Fruit fly (Drosophila melanogaster) whole organism, embryonic: Measurements from ENCODE around the gene yps.
A peak's percentile ranks its signal among the peaks of the same experiment; 100 is the strongest.

Source experiments
- Antp ChIP-seq: fragments of 200-800 bp; sonication (Bioruptor generic); optimal IDR thresholded peaks from 3 replicates; lab custom pipeline; 2016; ENCODE audit warnings: missing biosample characterization, missing genetic modification characterization
- Asciz ChIP-seq: fragments of 200-800 bp; sonication (Bioruptor generic); optimal IDR thresholded peaks from 2 replicates; lab custom pipeline; 2017; ENCODE audit warnings: missing biosample characterization, mild to moderate bottlenecking, missing genetic modification characterization, missing genetic modification reagents
- B-H2 ChIP-seq: fragments of 200-800 bp; sonication (Bioruptor generic); optimal IDR thresholded peaks from 2 replicates; lab custom pipeline; 2018; ENCODE audit warnings: missing biosample characterization, mild to moderate bottlenecking, missing genetic modification characterization
- Bdp1 ChIP-seq: fragments of 200-800 bp; sonication (Bioruptor generic); optimal IDR thresholded peaks from 3 replicates; lab custom pipeline; 2016; ENCODE audit warnings: missing biosample characterization, missing genetic modification characterization
- CG11085 ChIP-seq: fragments of 200-800 bp; sonication (Bioruptor generic); IDR thresholded peaks from 2 replicates; pipeline ENCODE4 v1.3.6; 2022; ENCODE audit warnings: missing biosample characterization, missing genetic modification characterization
- CG13624 ChIP-seq: fragments of 200-800 bp; sonication (Bioruptor generic); optimal IDR thresholded peaks from 2 replicates; lab custom pipeline; 2016; ENCODE audit warnings: missing biosample characterization, missing genetic modification characterization
- CG13775 ChIP-seq: fragments of 200-800 bp; sonication (Bioruptor generic); optimal IDR thresholded peaks from 3 replicates; lab custom pipeline; 2017; ENCODE audit warnings: missing biosample characterization, mild to moderate bottlenecking, missing genetic modification characterization
- CG14710 ChIP-seq: fragments of 200-800 bp; sonication (Bioruptor generic); optimal IDR thresholded peaks from 3 replicates; lab custom pipeline; 2019; ENCODE audit warnings: missing biosample characterization, mild to moderate bottlenecking, missing genetic modification characterization, moderate library complexity
- CG1529 ChIP-seq: fragments of 200-800 bp; sonication (Bioruptor generic); optimal IDR thresholded peaks from 3 replicates; lab custom pipeline; 2018; ENCODE audit warnings: missing biosample characterization, missing genetic modification characterization
- CG16779 ChIP-seq: fragments of 200-800 bp; sonication (Bioruptor generic); IDR thresholded peaks from 2 replicates; pipeline ENCODE4 v1.3.6; 2022; ENCODE audit warnings: missing biosample characterization, missing genetic modification characterization
- CG16813 ChIP-seq: fragments of 200-800 bp; sonication (Bioruptor generic); IDR thresholded peaks from 3 replicates; pipeline ENCODE4 v1.3.6; 2022; ENCODE audit warnings: missing biosample characterization, missing genetic modification characterization; ENCODE audit not compliant: partially characterized antibody
- CG17328 ChIP-seq: fragments of 200-800 bp; sonication (Bioruptor generic); IDR thresholded peaks from 2 replicates; pipeline ENCODE4 v1.3.6; 2022; ENCODE audit warnings: missing biosample characterization, missing genetic modification characterization
- CG17612 ChIP-seq: fragments of 200-800 bp; sonication (Bioruptor generic); IDR thresholded peaks from 2 replicates; pipeline ENCODE4 v1.3.6; 2022; ENCODE audit warnings: missing biosample characterization, missing genetic modification characterization
- CG2712 ChIP-seq: fragments of 200-800 bp; optimal IDR thresholded peaks from 3 replicates; lab custom pipeline; 2019; ENCODE audit warnings: missing biosample characterization, mild to moderate bottlenecking, missing genetic modification characterization, moderate library complexity
- CG2875 ChIP-seq: fragments of 200-800 bp; sonication (Bioruptor generic); optimal IDR thresholded peaks from 2 replicates; lab custom pipeline; 2017; ENCODE audit warnings: missing biosample characterization, mild to moderate bottlenecking, missing genetic modification characterization, missing genetic modification reagents
- CG30020 ChIP-seq: fragments of 200-800 bp; optimal IDR thresholded peaks from 2 replicates; lab custom pipeline; 2019; ENCODE audit warnings: missing biosample characterization, mild to moderate bottlenecking, missing genetic modification characterization, moderate library complexity
- CG4282 ChIP-seq: fragments of 200-800 bp; sonication (Bioruptor generic); optimal IDR thresholded peaks from 2 replicates; lab custom pipeline; 2016; ENCODE audit warnings: missing biosample characterization, missing genetic modification characterization
- CG43689 ChIP-seq: fragments of 200-800 bp; sonication (Bioruptor generic); IDR thresholded peaks from 2 replicates; pipeline ENCODE4 v1.3.6; 2022; ENCODE audit warnings: missing biosample characterization, missing genetic modification characterization
- CG6683 ChIP-seq: fragments of 200-800 bp; sonication (Bioruptor generic); optimal IDR thresholded peaks from 2 replicates; lab custom pipeline; 2017; ENCODE audit warnings: missing biosample characterization, mild to moderate bottlenecking, missing genetic modification characterization, missing genetic modification reagents
- CG8089 ChIP-seq: fragments of 200-800 bp; sonication (Bioruptor generic); optimal IDR thresholded peaks from 3 replicates; lab custom pipeline; 2016; ENCODE audit warnings: missing biosample characterization, missing genetic modification characterization
- CG8944 ChIP-seq: fragments of 200-800 bp; sonication (Bioruptor generic); optimal IDR thresholded peaks from 3 replicates; lab custom pipeline; 2016; ENCODE audit warnings: missing biosample characterization, missing genetic modification characterization
- D19A ChIP-seq: fragments of 200-800 bp; optimal IDR thresholded peaks from 3 replicates; lab custom pipeline; 2019; ENCODE audit warnings: missing biosample characterization, mild to moderate bottlenecking, missing genetic modification characterization, moderate library complexity
- D19B ChIP-seq: fragments of 200-800 bp; sonication (Bioruptor generic); optimal IDR thresholded peaks from 2 replicates; lab custom pipeline; 2017; ENCODE audit warnings: missing biosample characterization, mild to moderate bottlenecking, missing genetic modification characterization
- Deaf1 ChIP-seq: fragments of 200-800 bp; optimal IDR thresholded peaks from 3 replicates; lab custom pipeline; 2019; ENCODE audit warnings: missing biosample characterization, mild to moderate bottlenecking, missing genetic modification characterization, moderate library complexity
- Dfd ChIP-seq, 2 experiments: fragments of >200 bp; optimal IDR thresholded peaks; 2 replicates each; lab custom pipeline; 2017; ENCODE audit warnings: missing biosample characterization in 2 of 2, missing genetic modification characterization in 2 of 2
- Dp ChIP-seq: fragments of 200-800 bp; sonication (Bioruptor generic); optimal IDR thresholded peaks from 2 replicates; lab custom pipeline; 2018; ENCODE audit warnings: missing biosample characterization, mild to moderate bottlenecking, missing genetic modification characterization, moderate library complexity
- Gsc ChIP-seq: fragments of 200-800 bp; sonication (Bioruptor generic); IDR thresholded peaks from 2 replicates; pipeline ENCODE4 v1.3.6; 2022; ENCODE audit warnings: missing biosample characterization, missing genetic modification characterization
- Hand ChIP-seq: fragments of 200-800 bp; sonication (Bioruptor generic); optimal IDR thresholded peaks from 2 replicates; lab custom pipeline; 2017; ENCODE audit warnings: mild to moderate bottlenecking, missing biosample characterization, missing genetic modification reagents, missing genetic modification characterization
- HmgD ChIP-seq: fragments of 200-800 bp; sonication (Bioruptor generic); optimal IDR thresholded peaks from 3 replicates; lab custom pipeline; 2016; ENCODE audit warnings: missing biosample characterization, missing genetic modification characterization
- Hr3 ChIP-seq: fragments of 200-800 bp; sonication (Bioruptor generic); optimal IDR thresholded peaks from 3 replicates; lab custom pipeline; 2016; ENCODE audit warnings: missing biosample characterization, missing genetic modification characterization
- MBD-R2 ChIP-seq: fragments of 200-800 bp; sonication (Bioruptor generic); IDR thresholded peaks from 2 replicates; pipeline ENCODE4 v1.3.6; 2022; ENCODE audit warnings: missing biosample characterization, missing genetic modification characterization
- NK7.1 ChIP-seq: fragments of 200-800 bp; sonication (Bioruptor generic); optimal IDR thresholded peaks from 3 replicates; lab custom pipeline; 2016; ENCODE audit warnings: missing biosample characterization, missing genetic modification characterization
- Optix ChIP-seq: fragments of 200-800 bp; sonication (Bioruptor generic); IDR thresholded peaks from 3 replicates; pipeline ENCODE4 v1.3.6; 2022; ENCODE audit warnings: missing biosample characterization, missing genetic modification characterization
- Sox100B ChIP-seq: fragments of 200-800 bp; sonication (Bioruptor generic); optimal IDR thresholded peaks from 3 replicates; lab custom pipeline; 2018; ENCODE audit warnings: missing biosample characterization, mild to moderate bottlenecking, missing genetic modification characterization
- Sox102F ChIP-seq: fragments of 200-800 bp; sonication (Bioruptor generic); optimal IDR thresholded peaks from 2 replicates; lab custom pipeline; 2018; ENCODE audit warnings: missing biosample characterization, mild to moderate bottlenecking, missing genetic modification characterization, moderate library complexity
- cad ChIP-seq: fragments of >200 bp; optimal IDR thresholded peaks from 2 replicates; lab custom pipeline; 2017; ENCODE audit warnings: missing biosample characterization, missing genetic modification characterization
- caup ChIP-seq: fragments of 200-800 bp; sonication (Bioruptor generic); optimal IDR thresholded peaks from 3 replicates; lab custom pipeline; 2017; ENCODE audit warnings: missing biosample characterization, mild to moderate bottlenecking, missing genetic modification characterization, moderate library complexity; ENCODE audit not compliant: severe bottlenecking
- dpn ChIP-seq, 2 experiments: fragments of 200-800 bp; sonication (Bioruptor generic); optimal IDR thresholded peaks; 3 replicates each; lab custom pipeline; 2016; ENCODE audit warnings: missing biosample characterization in 2 of 2, missing genetic modification characterization in 2 of 2
- ewg ChIP-seq: fragments of 200-800 bp; sonication (Bioruptor generic); optimal IDR thresholded peaks from 3 replicates; lab custom pipeline; 2017; ENCODE audit warnings: mild to moderate bottlenecking, missing biosample characterization, missing genetic modification reagents, missing genetic modification characterization
- gem ChIP-seq: fragments of 200-800 bp; sonication (Bioruptor generic); optimal IDR thresholded peaks from 2 replicates; lab custom pipeline; 2019; ENCODE audit warnings: missing biosample characterization, mild to moderate bottlenecking, missing genetic modification characterization, moderate library complexity
- lab ChIP-seq: fragments of 200-800 bp; sonication (Bioruptor generic); optimal IDR thresholded peaks from 3 replicates; lab custom pipeline; 2017; ENCODE audit warnings: missing biosample characterization, missing genetic modification characterization, mild to moderate bottlenecking, moderate library complexity, missing genetic modification reagents
- nom ChIP-seq: fragments of 200-800 bp; sonication (Bioruptor generic); optimal IDR thresholded peaks from 2 replicates; lab custom pipeline; 2017; ENCODE audit warnings: missing biosample characterization, missing genetic modification characterization, mild to moderate bottlenecking, moderate library complexity, missing genetic modification reagents
- pfk ChIP-seq: fragments of 200-800 bp; sonication (Bioruptor generic); optimal IDR thresholded peaks from 2 replicates; lab custom pipeline; 2018; ENCODE audit warnings: missing biosample characterization, mild to moderate bottlenecking, missing genetic modification characterization, moderate library complexity
- prd ChIP-seq, 3 experiments: fragments of >200 bp in 2 of 3; fragments of 200-800 bp in 1 of 3; sonication (Bioruptor generic) in 1 of 3; optimal IDR thresholded peaks in 2 of 3; IDR thresholded peaks in 1 of 3; 2 replicates in 2 of 3; 3 replicates in 1 of 3; pipeline versions ENCODE4 v1.3.6 to Lab custom; 2017 to 2022; ENCODE audit warnings: missing biosample characterization in 1 of 3, missing genetic modification characterization in 1 of 3
- psq ChIP-seq: fragments of 200-800 bp; sonication (Bioruptor generic); optimal IDR thresholded peaks from 2 replicates; lab custom pipeline; 2017; ENCODE audit warnings: missing biosample characterization, missing genetic modification characterization
- salm ChIP-seq: fragments of 200-800 bp; sonication (Bioruptor generic); optimal IDR thresholded peaks from 2 replicates; lab custom pipeline; 2018; ENCODE audit warnings: missing biosample characterization, mild to moderate bottlenecking, missing genetic modification characterization
- stc ChIP-seq: fragments of 200-800 bp; sonication (Bioruptor generic); IDR thresholded peaks from 2 replicates; pipeline ENCODE4 v1.3.6; 2022; ENCODE audit warnings: missing biosample characterization, missing genetic modification characterization
- sug ChIP-seq: fragments of 200-800 bp; optimal IDR thresholded peaks from 2 replicates; lab custom pipeline; 2019; ENCODE audit warnings: missing biosample characterization, mild to moderate bottlenecking, missing genetic modification characterization, moderate library complexity
- tll ChIP-seq, 2 experiments: fragments of 200-800 bp in 1 of 2; fragments of >200 bp in 1 of 2; sonication (Bioruptor generic) in 1 of 2; optimal IDR thresholded peaks; 2 replicates each; lab custom pipeline; 2017 to 2019; ENCODE audit warnings: missing biosample characterization in 2 of 2, missing genetic modification characterization in 2 of 2, mild to moderate bottlenecking in 1 of 2, moderate library complexity in 1 of 2
- trh ChIP-seq: fragments of 200-800 bp; sonication (Bioruptor generic); optimal IDR thresholded peaks from 2 replicates; lab custom pipeline; 2016; ENCODE audit warnings: missing biosample characterization, missing genetic modification characterization

Gene yps

dm6 chr3L:12136630-12137029, 11.7 kb upstream of the yps start, which contains the start of the genes CG5645 and Atg12 (continued):
- no peak for TF ChIP-seq salm (tag; lab: Kevin White, UChicago)
- no peak for TF ChIP-seq tll (GFP tag; optimal IDR thresholded peaks at IDR 0.05; lab: Kevin White, UChicago)
- TF ChIP-seq Sox100B (GFP tag; lab: Kevin White, UChicago), result peak; percentile 69
- peak; percentile 78 for TF ChIP-seq MBD-R2 (GFP tag; lab: Robert Waterston, UW)
- TF ChIP-seq caup, result peak; percentile 44
- peak; percentile 64 for TF ChIP-seq sug (tag; lab: Kevin White, UChicago)
- no peak for TF ChIP-seq ewg (GFP tag; lab: Kevin White, UChicago)
- TF ChIP-seq CG30020 (tag; lab: Kevin White, UChicago), result peak; percentile 52
- no peak for TF ChIP-seq Asciz (GFP tag; lab: Kevin White, UChicago)
- peak; percentile 84 for TF ChIP-seq gem
- TF ChIP-seq D19B (GFP tag; lab: Kevin White, UChicago), result no peak
- TF ChIP-seq prd (optimal IDR thresholded peaks at IDR 0.05; lab: Kevin White, UChicago), result no peak
- peak; percentile 69; the same call in 2 of the 3 replicates for TF ChIP-seq prd (GFP tag; IDR thresholded peaks at IDR 0.05; lab: Robert Waterston, UW)
- TF ChIP-seq CG4282 (GFP tag; lab: Kevin White, UChicago), result no peak
- peak; percentile 74 for TF ChIP-seq CG16813
- TF ChIP-seq psq (GFP tag; lab: Kevin White, UChicago), result no peak
- peak; percentile 86 for TF ChIP-seq CG14710 (tag; lab: Kevin White, UChicago)
- TF ChIP-seq cad (GFP tag; lab: Kevin White, UChicago), result no peak
- TF ChIP-seq B-H2 (GFP tag; lab: Kevin White, UChicago), result peak; percentile 54
- no peak for TF ChIP-seq CG11085 (GFP tag; lab: Robert Waterston, UW)
- TF ChIP-seq CG13624 (GFP tag; lab: Kevin White, UChicago), result no peak
- no peak for TF ChIP-seq Antp
- TF ChIP-seq CG13775 (GFP tag; lab: Kevin White, UChicago), result peak; percentile 27
- no peak for TF ChIP-seq stc (GFP tag; lab: Robert Waterston, UW)
- peak; percentile 24 for TF ChIP-seq Deaf1 (tag; lab: Kevin White, UChicago)
- TF ChIP-seq NK7.1, result no peak
- TF ChIP-seq Bdp1 (GFP tag; lab: Kevin White, UChicago), result no peak
- peak; percentile 65 for TF ChIP-seq D19A (tag; lab: Kevin White, UChicago)
- TF ChIP-seq CG8089 (GFP tag; lab: Kevin White, UChicago), result no peak
- no peak for TF ChIP-seq pfk (GFP tag; lab: Kevin White, UChicago)
- TF ChIP-seq CG6683 (GFP tag; lab: Kevin White, UChicago), result no peak
- no peak for TF ChIP-seq trh (GFP tag; lab: Kevin White, UChicago)
- no peak for TF ChIP-seq CG1529 (GFP tag; lab: Kevin White, UChicago)
- peak; percentile 21 for TF ChIP-seq nom (GFP tag; lab: Kevin White, UChicago)
- TF ChIP-seq CG2712 (tag; lab: Kevin White, UChicago), result peak; percentile 80
- TF ChIP-seq HmgD, result no peak
- no peak for TF ChIP-seq Dfd (GFP tag; optimal IDR thresholded peaks at IDR 0.05; lab: Kevin White, UChicago)
- no peak for TF ChIP-seq CG43689 (GFP tag; lab: Robert Waterston, UW)
- TF ChIP-seq CG16779 (GFP tag; lab: Robert Waterston, UW), result no peak
- peak; percentile 63 for TF ChIP-seq Sox102F (GFP tag; lab: Kevin White, UChicago)
- peak; percentile 28 for TF ChIP-seq lab
- no peak for TF ChIP-seq Gsc (GFP tag; lab: Robert Waterston, UW)
- TF ChIP-seq Hr3 (GFP tag; lab: Kevin White, UChicago), result peak; percentile 8
- no peak for TF ChIP-seq Optix (GFP tag; lab: Robert Waterston, UW)
- no peak for TF ChIP-seq CG17328
- TF ChIP-seq CG2875 (GFP tag; lab: Kevin White, UChicago), result no peak
- TF ChIP-seq dpn (GFP tag; optimal IDR thresholded peaks at IDR 0.05; lab: Kevin White, UChicago), result peak; percentile 3 to 65
- TF ChIP-seq CG17612 (GFP tag; lab: Robert Waterston, UW), result no peak
- no peak for TF ChIP-seq CG8944 (GFP tag; lab: Kevin White, UChicago)
- peak; percentile 2 for TF ChIP-seq Dp (GFP tag; lab: Kevin White, UChicago)
- no peak for TF ChIP-seq Hand (GFP tag; lab: Kevin White, UChicago)
